Fruit fly (Drosophila melanogaster): Measurements from ENCODE around the gene Atg16.
A peak's percentile ranks its signal among the peaks of the same experiment; 100 is the strongest.

DNA sequence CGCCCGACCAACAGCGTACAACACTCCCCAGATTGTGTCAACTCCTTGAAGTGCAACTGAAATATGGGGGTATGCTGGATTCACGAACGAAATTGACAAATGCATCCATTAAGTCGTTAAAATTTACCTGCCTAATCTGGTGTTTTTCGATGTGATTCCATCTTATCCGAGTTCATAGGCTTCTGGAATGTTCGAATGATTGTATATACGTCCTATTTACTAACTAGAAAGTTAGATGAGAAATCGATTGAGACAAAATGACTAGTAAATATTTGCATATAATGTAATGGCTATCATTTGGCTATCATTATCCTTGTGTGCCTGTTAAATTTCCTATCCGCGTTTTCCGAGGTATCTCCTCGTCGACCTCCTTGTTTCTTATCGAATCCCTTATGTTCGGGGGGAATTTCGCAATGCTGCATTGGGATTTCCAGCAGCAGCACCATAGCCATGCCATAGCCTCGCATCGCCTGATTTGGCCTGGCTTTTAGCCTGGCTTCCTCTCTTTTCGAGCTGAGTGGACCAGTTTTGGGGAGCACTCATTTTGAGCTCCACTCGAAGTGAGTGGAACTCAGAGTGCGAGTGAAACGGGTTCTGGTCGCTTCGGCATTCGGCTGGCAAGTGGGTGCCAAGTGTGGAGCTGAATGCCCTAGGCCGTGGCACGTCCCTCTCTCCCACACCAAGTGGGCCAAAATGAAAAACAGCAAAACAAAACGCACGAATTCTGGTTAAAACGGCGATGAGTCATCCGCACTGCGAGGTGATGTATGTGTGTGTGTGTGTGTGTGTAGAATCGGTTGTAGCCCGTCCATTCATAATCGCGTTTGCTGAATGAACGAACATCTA lies 56.5 kb downstream of the Atg16 start:
- TF ChIP-seq Hr78 (GFP tag; optimal IDR thresholded peaks at IDR 0.05) (no peak), pan (optimal IDR thresholded peaks at IDR 0.05) (peak; percentile 38)
